Fruit fly (Drosophila melanogaster): Measurements from ENCODE around the gene Non2.

Non2 gene

dm6 chr3L:2805137-2805955 lies 38.5 kb downstream of the Non2 start (continued):
- TF ChIP-seq Sp1 (GFP tag; optimal IDR thresholded peaks at IDR 0.05) (peak; percentile 57), pan (optimal IDR thresholded peaks at IDR 0.05) (no peak), jim (GFP tag; optimal IDR thresholded peaks at IDR 0.05) (peak; percentile 46), tai (GFP tag; optimal IDR thresholded peaks at IDR 0.05) (no peak), HLH106 (tag; optimal IDR thresholded peaks at IDR 0.05) (peak; percentile 20), Myc (optimal IDR thresholded peaks at IDR 0.05) (no peak)

dm6 chr3L:2805956-2806527 lies 39.2 kb downstream of the Non2 start:
- TF ChIP-seq GATAd (GFP tag; optimal IDR thresholded peaks at IDR 0.05) (no peak), jim (GFP tag; optimal IDR thresholded peaks at IDR 0.05) (no peak), dl (GFP tag; optimal IDR thresholded peaks at IDR 0.05; ENCODE audit: insufficient read depth in 1 of 2, partially characterized antibody in 2 of 2) (no peak), HLH106 (tag; optimal IDR thresholded peaks at IDR 0.05) (peak; percentile 76), ey (GFP tag; optimal IDR thresholded peaks at IDR 0.05) (peak; percentile 19), dmrt93B (GFP tag; optimal IDR thresholded peaks at IDR 0.05) (peak; percentile 52), usp (GFP tag; optimal IDR thresholded peaks at IDR 0.05) (no peak), brk (GFP tag; optimal IDR thresholded peaks at IDR 0.05) (no peak), Hr78 (GFP tag; optimal IDR thresholded peaks at IDR 0.05) (no peak), dsf (GFP tag; optimal IDR thresholded peaks at IDR 0.05; ENCODE audit: borderline replicate concordance) (no peak), Hnf4 (GFP tag; optimal IDR thresholded peaks at IDR 0.05) (peak; percentile 23), Sp1 (GFP tag; optimal IDR thresholded peaks at IDR 0.05) (no peak), Jra (GFP tag; optimal IDR thresholded peaks at IDR 0.05) (no peak), lola (GFP tag; optimal IDR thresholded peaks at IDR 0.05) (no peak), psq (GFP tag; optimal IDR thresholded peaks at IDR 0.05) (peak; percentile 72), rgr (GFP tag; optimal IDR thresholded peaks at IDR 0.05) (peak; percentile 13), woc (GFP tag; optimal IDR thresholded peaks at IDR 0.05) (peak; percentile 39), pan (optimal IDR thresholded peaks at IDR 0.05) (peak; percentile 49), h (GFP tag; optimal IDR thresholded peaks at IDR 0.05) (peak; percentile 88), Abd-B (GFP tag; optimal IDR thresholded peaks at IDR 0.05) (no peak), Rel (GFP tag; optimal IDR thresholded peaks at IDR 0.05) (no peak), Rel (tag; optimal IDR thresholded peaks at IDR 0.05) (no peak), Dif (GFP tag; optimal IDR thresholded peaks at IDR 0.05; ENCODE audit: partially characterized antibody) (no peak), sage (GFP tag; optimal IDR thresholded peaks at IDR 0.05) (no peak), br (GFP tag; optimal IDR thresholded peaks at IDR 0.05) (peak; percentile 28), OdsH (GFP tag; optimal IDR thresholded peaks at IDR 0.05) (peak; percentile 8), Hr83 (GFP tag; optimal IDR thresholded peaks at IDR 0.05; ENCODE audit: poor library complexity, severe bottlenecking) (no peak), Myc (optimal IDR thresholded peaks at IDR 0.05) (no peak), Mio (GFP tag; optimal IDR thresholded peaks at IDR 0.05) (no peak), CG32264 (GFP tag; optimal IDR thresholded peaks at IDR 0.05) (no peak), Vsx2 (GFP tag; optimal IDR thresholded peaks at IDR 0.05; ENCODE audit: partially characterized antibody) (no peak), tai (GFP tag; optimal IDR thresholded peaks at IDR 0.05) (no peak), N (GFP tag; optimal IDR thresholded peaks at IDR 0.05) (no peak), sv (GFP tag; optimal IDR thresholded peaks at IDR 0.05) (peak; percentile 27), fru (GFP tag; optimal IDR thresholded peaks at IDR 0.05) (peak; percentile 64), CrebA (GFP tag; optimal IDR thresholded peaks at IDR 0.05; ENCODE audit: borderline replicate concordance) (peak; percentile 26), CG9705 (GFP tag; optimal IDR thresholded peaks at IDR 0.05) (no peak), Dfd (GFP tag; optimal IDR thresholded peaks at IDR 0.05) (no peak), foxo (GFP tag; optimal IDR thresholded peaks at IDR 0.05) (peak in 1 of 2 experiments; percentile 87)
